Fruit fly (Drosophila melanogaster): ENCODE results near the gene CG15747.
A peak's percentile ranks its signal among the peaks of the same experiment; 100 is the strongest.

Gene CG15747

DNA sequence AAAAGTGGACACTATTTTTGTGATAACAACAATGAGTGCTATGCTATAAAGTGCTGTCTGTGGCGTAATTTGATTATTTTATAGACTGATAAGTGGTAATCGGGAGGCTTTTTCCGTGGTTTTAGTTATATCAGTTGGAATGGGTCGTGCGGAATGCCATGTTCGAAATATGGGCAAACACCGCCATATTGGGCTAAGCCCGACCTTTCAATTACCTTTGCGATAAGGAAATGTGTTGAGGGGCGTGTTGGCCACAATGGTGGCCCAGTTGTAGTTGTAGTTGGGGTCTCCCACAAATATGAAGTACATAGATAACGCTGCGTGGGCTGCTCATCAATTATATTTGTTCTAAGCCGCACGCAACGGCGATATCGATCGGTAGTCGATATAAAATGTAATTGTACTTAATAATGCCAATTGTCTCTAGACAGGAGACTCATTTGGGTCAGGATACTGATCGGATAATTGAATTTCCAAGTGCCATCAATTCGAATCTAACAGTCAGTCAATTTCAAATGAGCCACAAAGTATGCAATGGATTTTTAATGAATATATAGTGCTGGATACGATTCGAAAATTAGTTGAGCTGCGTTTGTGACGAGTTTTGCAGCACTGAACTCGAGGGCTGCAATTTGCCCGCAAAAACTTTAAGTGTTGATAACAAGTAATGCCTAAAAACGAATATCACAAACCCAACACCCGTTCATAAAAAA is 3.5 kb upstream of the CG15747 start (continued):
- no peak for TF ChIP-seq CG3995 (GFP tag; optimal IDR thresholded peaks at IDR 0.05)
- no peak for TF ChIP-seq CG14441 (GFP tag; IDR thresholded peaks at IDR 0.05)
- no peak for TF ChIP-seq Trl (optimal IDR thresholded peaks at IDR 0.05)
- TF ChIP-seq Trl (GFP tag; optimal IDR thresholded peaks at IDR 0.05): peak; percentile 52
- peak; percentile 51 for TF ChIP-seq Dip3 (GFP tag; optimal IDR thresholded peaks at IDR 0.05)
- peak; percentile 36 for TF ChIP-seq CG18599 (GFP tag; optimal IDR thresholded peaks at IDR 0.05)
- peak; percentile 59 for TF ChIP-seq CG12769 (tag; optimal IDR thresholded peaks at IDR 0.05)
- TF ChIP-seq peb (GFP tag; IDR thresholded peaks at IDR 0.05): no peak
- TF ChIP-seq Antp (GFP tag; optimal IDR thresholded peaks at IDR 0.05): peak; percentile 33
- TF ChIP-seq E2f2 (GFP tag; IDR thresholded peaks at IDR 0.05): peak; percentile 95
- no peak for TF ChIP-seq CG31224 (GFP tag; IDR thresholded peaks at IDR 0.05)
- TF ChIP-seq Med (GFP tag): peak; percentile 93
- TF ChIP-seq CG17912 (GFP tag; optimal IDR thresholded peaks at IDR 0.05): no peak

dm6 chrX:13337454-13337853 is 664 bp upstream of the CG15747 start, which contains the start of gene RpS15Aa:
Gene RpS15Aa, minus strand, starts transcription at chrX:13337705.
- TF ChIP-seq CG3838 (GFP tag; optimal IDR thresholded peaks at IDR 0.05): no peak
- TF ChIP-seq B-H1 (GFP tag; IDR thresholded peaks at IDR 0.05): peak; percentile 41; the same call in 2 of the 3 replicates
- TF ChIP-seq CG17328 (GFP tag; IDR thresholded peaks at IDR 0.05): peak; percentile 87
- TF ChIP-seq CoRest (tag; optimal IDR thresholded peaks at IDR 0.05): peak; percentile 48
- TF ChIP-seq CG14667 (GFP tag; IDR thresholded peaks at IDR 0.05): peak; percentile 70
- TF ChIP-seq tup (GFP tag; optimal IDR thresholded peaks at IDR 0.05): no peak
- TF ChIP-seq E2f2 (GFP tag; IDR thresholded peaks at IDR 0.05): peak; percentile 33
- peak; percentile 54 for TF ChIP-seq Hand (GFP tag; optimal IDR thresholded peaks at IDR 0.05)
- peak; percentile 10 for TF ChIP-seq TFAM (GFP tag; optimal IDR thresholded peaks at IDR 0.05)
- peak; percentile 58 for TF ChIP-seq tap (tag; optimal IDR thresholded peaks at IDR 0.05)
- peak; percentile 41 for TF ChIP-seq Nf-YB (GFP tag; optimal IDR thresholded peaks at IDR 0.05)
- peak; percentile 56 for TF ChIP-seq dimm (GFP tag; IDR thresholded peaks at IDR 0.05)
- peak; percentile 84 for TF ChIP-seq Hmr (GFP tag; optimal IDR thresholded peaks at IDR 0.05)
- peak; percentile 66 for TF ChIP-seq CG16863 (GFP tag; optimal IDR thresholded peaks at IDR 0.05)
- peak; percentile 52 for TF ChIP-seq CG2202 (tag; optimal IDR thresholded peaks at IDR 0.05)
- no peak for TF ChIP-seq tll (GFP tag; optimal IDR thresholded peaks at IDR 0.05)
- peak; percentile 67; the same call in 1 of the 3 replicates for TF ChIP-seq C15 (GFP tag; IDR thresholded peaks at IDR 0.05)
- TF ChIP-seq row (GFP tag; IDR thresholded peaks at IDR 0.05): peak; percentile 50
- TF ChIP-seq lbe (GFP tag; optimal IDR thresholded peaks at IDR 0.05): no peak
- peak; percentile 78 for TF ChIP-seq H2.0 (GFP tag; IDR thresholded peaks at IDR 0.05)
- peak; percentile 41 for TF ChIP-seq dmrt11E (tag; optimal IDR thresholded peaks at IDR 0.05)
- TF ChIP-seq Dll (GFP tag; IDR thresholded peaks at IDR 0.05; ENCODE audit: partially characterized antibody): no peak
- TF ChIP-seq sima (GFP tag; optimal IDR thresholded peaks at IDR 0.05): peak; percentile 35
- TF ChIP-seq Bdp1 (GFP tag; optimal IDR thresholded peaks at IDR 0.05): no peak
- peak; percentile 75 for TF ChIP-seq CG4328 (GFP tag; optimal IDR thresholded peaks at IDR 0.05)
- peak in 1 of 2 experiments; percentile 64 for TF ChIP-seq bsh (GFP tag; optimal IDR thresholded peaks at IDR 0.05)
- peak; percentile 39 for TF ChIP-seq tin (GFP tag; optimal IDR thresholded peaks at IDR 0.05)
- TF ChIP-seq ATbp (GFP tag; optimal IDR thresholded peaks at IDR 0.05): peak; percentile 51
- TF ChIP-seq Mes4 (GFP tag; optimal IDR thresholded peaks at IDR 0.05): peak; percentile 85
- TF ChIP-seq sd (tag; optimal IDR thresholded peaks at IDR 0.05): no peak
- TF ChIP-seq seq (GFP tag; IDR thresholded peaks at IDR 0.05): peak; percentile 64
- TF ChIP-seq lilli (GFP tag; optimal IDR thresholded peaks at IDR 0.05): peak; percentile 35
- no peak for TF ChIP-seq Lpt (GFP tag; optimal IDR thresholded peaks at IDR 0.05)
- peak; percentile 23; the same call in 1 of the 2 replicates for TF ChIP-seq tna (GFP tag; IDR thresholded peaks at IDR 0.05; ENCODE audit: partially characterized antibody)
- TF ChIP-seq oc (tag; optimal IDR thresholded peaks at IDR 0.05): peak; percentile 12
- TF ChIP-seq CG12155 (GFP tag; optimal IDR thresholded peaks at IDR 0.05): peak; percentile 27
- TF ChIP-seq mld (GFP tag; IDR thresholded peaks at IDR 0.05; ENCODE audit: partially characterized antibody): 0 out of 3 replicates have a peak, but pooled peaks have one; percentile 52
